Worm (Caenorhabditis elegans) whole organism, L1 larva: ENCODE data around the gene dao-4.

ENCODE experiments used
- F16B12.6 ChIP-seq: fragments of 150-350 bp; optimal IDR thresholded peaks from 2 replicates; lab custom pipeline; 2014; ENCODE audit warnings: missing biosample characterization, missing genetic modification characterization
- Y116A8C.19 ChIP-seq: sonication (generic microtip); optimal IDR thresholded peaks from 2 replicates; lab custom pipeline; 2016; ENCODE audit warnings: missing compliant biosample characterization, missing genetic modification characterization, borderline replicate concordance
- alr-1 ChIP-seq: fragments of 200-800 bp; sonication (Bioruptor generic); optimal IDR thresholded peaks from 2 replicates; lab custom pipeline; 2018; ENCODE audit warnings: borderline replicate concordance, mild to moderate bottlenecking, missing genetic modification characterization, missing compliant biosample characterization
- aly-2 ChIP-seq: fragments of 150-350 bp; optimal IDR thresholded peaks from 2 replicates; lab custom pipeline; 2014; ENCODE audit warnings: missing biosample characterization, missing genetic modification characterization
- ama-1 ChIP-seq: fragments of 150-350 bp; optimal IDR thresholded peaks from 2 replicates; lab custom pipeline; 2014
- ceh-90 ChIP-seq: sonication (generic microtip); optimal IDR thresholded peaks from 2 replicates; lab custom pipeline; 2016; ENCODE audit warnings: missing genetic modification characterization, missing compliant biosample characterization
- dsc-1 ChIP-seq: sonication (generic microtip); optimal IDR thresholded peaks from 2 replicates; lab custom pipeline; 2016; ENCODE audit warnings: mild to moderate bottlenecking, missing genetic modification characterization, missing compliant biosample characterization
- elt-2 ChIP-seq: sonication (generic microtip); optimal IDR thresholded peaks from 2 replicates; lab custom pipeline; 2016; ENCODE audit warnings: missing genetic modification characterization, mild to moderate bottlenecking, inconsistent platforms, missing compliant biosample characterization, missing genetic modification reagents
- ets-5 ChIP-seq: fragments of 200-800 bp; sonication (Bioruptor generic); IDR thresholded peaks from 2 replicates; pipeline ENCODE4 v1.3.6; 2022; ENCODE audit warnings: missing genetic modification characterization, missing compliant biosample characterization
- fkh-10 ChIP-seq: sonication (generic microtip); optimal IDR thresholded peaks from 2 replicates; lab custom pipeline; 2017; ENCODE audit warnings: missing biosample characterization, missing genetic modification reagents, missing genetic modification characterization
- fkh-4 ChIP-seq: sonication (generic microtip); optimal IDR thresholded peaks from 2 replicates; lab custom pipeline; 2016; ENCODE audit warnings: missing compliant biosample characterization, missing genetic modification characterization, borderline replicate concordance
- fkh-8 ChIP-seq: sonication (generic microtip); optimal IDR thresholded peaks from 2 replicates; lab custom pipeline; 2016; ENCODE audit warnings: mild to moderate bottlenecking, missing genetic modification characterization, missing compliant biosample characterization
- grh-1 ChIP-seq: fragments of 200-800 bp; sonication (Bioruptor generic); IDR thresholded peaks from 2 replicates; pipeline ENCODE4 v1.3.6; 2022; ENCODE audit warnings: missing genetic modification reagents, missing genetic modification characterization, missing compliant biosample characterization
- hlh-17 ChIP-seq: fragments of 200-800 bp; sonication (Bioruptor generic); optimal IDR thresholded peaks from 2 replicates; lab custom pipeline; 2018; ENCODE audit warnings: missing genetic modification characterization, mild to moderate bottlenecking, missing compliant biosample characterization, moderate library complexity, borderline replicate concordance
- isw-1 ChIP-seq: fragments of 200-800 bp; sonication (Bioruptor generic); IDR thresholded peaks from 2 replicates; pipeline ENCODE4 v1.3.6; 2022; ENCODE audit warnings: missing genetic modification characterization, missing compliant biosample characterization
- lin-13 ChIP-seq: fragments of 150-350 bp; optimal IDR thresholded peaks from 2 replicates; lab custom pipeline; 2014; ENCODE audit warnings: missing biosample characterization, missing genetic modification reagents, missing genetic modification characterization
- lin-14 ChIP-seq: fragments of 200-800 bp; sonication (Bioruptor generic); optimal IDR thresholded peaks from 2 replicates; lab custom pipeline; 2018; ENCODE audit warnings: mild to moderate bottlenecking, missing genetic modification characterization, moderate library complexity, missing compliant biosample characterization
- lin-35 ChIP-seq, 2 experiments: fragments of 150-350 bp; optimal IDR thresholded peaks; 2 replicates each; lab custom pipeline; 2014; ENCODE audit warnings: missing biosample characterization in 2 of 2, missing genetic modification characterization in 2 of 2, missing genetic modification reagents in 2 of 2
- lin-39 ChIP-seq: fragments of 150-350 bp; optimal IDR thresholded peaks from 2 replicates; lab custom pipeline; 2014; ENCODE audit warnings: missing biosample characterization, missing genetic modification reagents, missing genetic modification characterization
- lsy-2 ChIP-seq, 2 experiments: fragments of 150-350 bp; optimal IDR thresholded peaks; 2 replicates each; lab custom pipeline; 2014; ENCODE audit warnings: missing biosample characterization in 2 of 2, missing genetic modification characterization in 2 of 2
- mab-9 ChIP-seq: fragments of 200-800 bp; sonication (Bioruptor generic); IDR thresholded peaks from 2 replicates; pipeline ENCODE4 v1.3.6; 2022; ENCODE audit warnings: missing genetic modification reagents, missing genetic modification characterization, missing compliant biosample characterization
- mef-2 ChIP-seq: fragments of 150-350 bp; optimal IDR thresholded peaks from 2 replicates; lab custom pipeline; 2014; ENCODE audit warnings: missing biosample characterization, missing genetic modification characterization
- mep-1 ChIP-seq: fragments of 150-350 bp; optimal IDR thresholded peaks from 2 replicates; lab custom pipeline; 2014; ENCODE audit warnings: missing biosample characterization, missing genetic modification characterization
- nhr-12 ChIP-seq: sonication (generic microtip); optimal IDR thresholded peaks from 2 replicates; lab custom pipeline; 2017; ENCODE audit warnings: missing biosample characterization, missing genetic modification characterization
- nhr-20 ChIP-seq: sonication (generic microtip); optimal IDR thresholded peaks from 2 replicates; lab custom pipeline; 2016; ENCODE audit warnings: mild to moderate bottlenecking, missing genetic modification characterization, missing compliant biosample characterization
- nhr-28 ChIP-seq: fragments of 150-350 bp; optimal IDR thresholded peaks from 2 replicates; lab custom pipeline; 2014; ENCODE audit warnings: missing biosample characterization, missing genetic modification characterization
- nhr-47 ChIP-seq: sonication (generic microtip); optimal IDR thresholded peaks from 2 replicates; lab custom pipeline; 2016; ENCODE audit warnings: mild to moderate bottlenecking, missing genetic modification characterization, moderate library complexity, missing compliant biosample characterization
- nhr-71 ChIP-seq: sonication (generic microtip); optimal IDR thresholded peaks from 2 replicates; lab custom pipeline; 2016; ENCODE audit warnings: mild to moderate bottlenecking, missing genetic modification characterization, moderate library complexity, missing compliant biosample characterization
- nhr-76 ChIP-seq: sonication (generic microtip); optimal IDR thresholded peaks from 2 replicates; lab custom pipeline; 2017; ENCODE audit warnings: missing biosample characterization, missing genetic modification characterization
- nhr-77 ChIP-seq: fragments of 150-350 bp; optimal IDR thresholded peaks from 2 replicates; lab custom pipeline; 2014; ENCODE audit warnings: missing biosample characterization, missing genetic modification characterization
- pqm-1 ChIP-seq: sonication (generic microtip); optimal IDR thresholded peaks from 3 replicates; lab custom pipeline; 2017; ENCODE audit warnings: missing biosample characterization, missing genetic modification characterization
- rnt-1 ChIP-seq: sonication (generic microtip); optimal IDR thresholded peaks from 2 replicates; lab custom pipeline; 2016; ENCODE audit warnings: mild to moderate bottlenecking, missing genetic modification characterization, moderate library complexity, missing compliant biosample characterization
- snpc-4 ChIP-seq: fragments of 150-350 bp; optimal IDR thresholded peaks from 2 replicates; lab custom pipeline; 2014; ENCODE audit warnings: missing biosample characterization, missing genetic modification characterization
- snu-23 ChIP-seq: sonication (generic microtip); optimal IDR thresholded peaks from 2 replicates; lab custom pipeline; 2016; ENCODE audit warnings: missing genetic modification characterization, missing compliant biosample characterization
- sup-37 ChIP-seq: fragments of 200-800 bp; sonication (Bioruptor generic); optimal IDR thresholded peaks from 2 replicates; lab custom pipeline; 2018; ENCODE audit warnings: mild to moderate bottlenecking, missing genetic modification characterization, missing compliant biosample characterization
- swsn-7 ChIP-seq: sonication (generic microtip); optimal IDR thresholded peaks from 2 replicates; lab custom pipeline; 2016; ENCODE audit warnings: missing genetic modification characterization, missing compliant biosample characterization
- tlp-1 ChIP-seq: fragments of 150-350 bp; optimal IDR thresholded peaks from 2 replicates; lab custom pipeline; 2014; ENCODE audit warnings: missing biosample characterization, missing genetic modification characterization
- unc-30 ChIP-seq: sonication (generic microtip); optimal IDR thresholded peaks from 2 replicates; lab custom pipeline; 2017; ENCODE audit warnings: missing biosample characterization, missing genetic modification characterization
- unc-62 ChIP-seq: fragments of 150-350 bp; optimal IDR thresholded peaks from 2 replicates; lab custom pipeline; 2014; ENCODE audit warnings: missing biosample characterization, missing genetic modification reagents, missing genetic modification characterization
- ztf-11 ChIP-seq, 2 experiments: sonication (generic microtip); optimal IDR thresholded peaks; 2 replicates each; lab custom pipeline; 2016 to 2017; ENCODE audit warnings: missing genetic modification characterization in 2 of 2, missing biosample characterization in 1 of 2, missing compliant biosample characterization in 1 of 2
- ztf-4 ChIP-seq: fragments of 150-350 bp; optimal IDR thresholded peaks from 2 replicates; lab custom pipeline; 2014; ENCODE audit warnings: missing biosample characterization, missing genetic modification characterization

Gene dao-4

DNA sequence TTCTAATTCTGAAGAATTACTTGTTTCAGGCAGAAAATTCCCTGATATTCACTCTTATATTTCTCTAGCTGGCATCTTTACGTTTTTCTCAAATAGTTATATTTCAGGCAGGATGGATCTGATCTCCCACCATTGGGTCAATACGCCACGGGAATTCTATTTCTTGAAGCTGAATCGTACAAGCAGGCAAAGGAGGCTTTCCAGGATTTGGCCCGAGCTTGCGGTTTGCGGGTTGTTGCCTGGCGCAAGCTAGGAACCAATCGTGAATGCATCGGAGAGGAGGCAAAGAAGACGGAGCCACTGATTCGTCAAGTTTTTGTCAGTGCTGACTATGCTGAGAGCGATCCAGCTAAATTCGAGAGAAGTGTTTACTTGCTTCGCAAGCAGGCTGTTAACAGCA is 10.0 kb downstream of the dao-4 start:
- no peak for TF ChIP-seq tlp-1 (tag; lab: Kevin White, UChicago)
- TF ChIP-seq ama-1 (lab: Kevin White, UChicago) = no peak
- TF ChIP-seq sup-37 (GFP tag; lab: Kevin White, UChicago) = no peak
- no peak for TF ChIP-seq ztf-4 (tag; lab: Kevin White, UChicago)
- TF ChIP-seq snpc-4 (tag; lab: Kevin White, UChicago) = no peak
- no peak for TF ChIP-seq fkh-8 (tag; lab: Kevin White, UChicago)
- TF ChIP-seq lin-39 = no peak
- no peak for TF ChIP-seq lin-35 (GFP tag; optimal IDR thresholded peaks at IDR 0.05; lab: Kevin White, UChicago)

DNA sequence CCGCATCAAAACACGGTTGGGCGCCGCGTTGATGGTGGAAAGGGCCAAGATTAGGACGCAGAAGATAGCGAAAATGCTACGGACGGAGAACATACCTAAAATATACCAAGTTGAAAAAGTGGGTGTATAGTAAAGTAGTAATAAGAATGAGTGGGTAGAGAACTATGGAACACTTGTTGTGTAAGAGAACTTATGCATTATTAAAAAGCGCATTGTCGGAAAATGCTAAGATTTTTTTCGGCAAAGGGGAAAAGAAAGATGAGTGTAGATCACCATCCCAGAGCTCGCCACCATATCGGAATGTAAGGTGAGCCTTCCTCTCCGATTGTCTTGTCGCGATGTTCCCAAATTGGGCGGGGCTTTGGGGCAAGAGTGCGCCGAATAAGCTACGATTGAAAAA is 12.8 kb downstream of the dao-4 start, which contains the start of gene flp-28:
Gene flp-28, minus strand, starts transcription at position 101 of the 400 bp plus-strand sequence.
- TF ChIP-seq unc-30 (tag; lab: Kevin White, UChicago) (no peak), isw-1 (GFP tag; lab: Robert Waterston, UW) (no peak), F16B12.6 (tag; lab: Kevin White, UChicago) (no peak), rnt-1 (tag; lab: Kevin White, UChicago) (no peak), hlh-17 (no peak), fkh-10 (GFP tag; lab: Kevin White, UChicago) (no peak), lin-13 (GFP tag; lab: Kevin White, UChicago) (no peak), grh-1 (GFP tag; lab: Robert Waterston, UW) (no peak), Y116A8C.19 (no peak), pqm-1 (no peak), fkh-4 (tag; lab: Kevin White, UChicago) (no peak), ztf-11 (tag; optimal IDR thresholded peaks at IDR 0.05; lab: Kevin White, UChicago) (no peak)

DNA sequence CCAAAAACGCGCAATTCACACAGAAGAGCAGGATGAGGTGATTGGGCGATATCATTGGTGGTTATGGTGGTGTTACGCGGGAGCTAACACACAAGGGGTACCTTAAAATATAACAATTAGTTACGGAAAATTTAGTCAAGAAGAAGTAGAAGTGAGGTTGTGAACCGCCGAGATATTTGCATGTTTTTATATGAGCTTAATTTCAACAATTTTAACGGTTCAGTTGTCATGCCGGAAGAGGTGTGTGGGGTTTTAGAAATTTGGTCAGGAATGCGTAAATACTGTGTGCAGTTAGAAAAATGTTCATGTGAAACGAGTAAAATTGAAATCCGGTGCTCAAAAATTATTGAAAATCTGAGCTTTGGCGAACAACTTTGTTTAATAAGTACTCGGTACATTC is 17.8 kb downstream of the dao-4 start, which contains the start of gene flp-3:
Gene flp-3, minus strand, starts transcription at position 101 of the 400 bp plus-strand sequence.
- TF ChIP-seq nhr-71 (no peak), mep-1 (tag; lab: Kevin White, UChicago) (no peak), swsn-7 (tag; lab: Kevin White, UChicago) (no peak), nhr-12 (tag; lab: Kevin White, UChicago) (no peak), lin-14 (no peak), nhr-77 (no peak), snpc-4 (tag; lab: Kevin White, UChicago) (no peak), ets-5 (GFP tag; lab: Robert Waterston, UW) (no peak), mef-2 (tag; lab: Kevin White, UChicago) (no peak), ceh-90 (tag; lab: Kevin White, UChicago) (no peak), elt-2 (no peak), snu-23 (GFP tag; lab: Kevin White, UChicago) (no peak), dsc-1 (tag; lab: Kevin White, UChicago) (no peak), aly-2 (tag; lab: Kevin White, UChicago) (no peak)

DNA sequence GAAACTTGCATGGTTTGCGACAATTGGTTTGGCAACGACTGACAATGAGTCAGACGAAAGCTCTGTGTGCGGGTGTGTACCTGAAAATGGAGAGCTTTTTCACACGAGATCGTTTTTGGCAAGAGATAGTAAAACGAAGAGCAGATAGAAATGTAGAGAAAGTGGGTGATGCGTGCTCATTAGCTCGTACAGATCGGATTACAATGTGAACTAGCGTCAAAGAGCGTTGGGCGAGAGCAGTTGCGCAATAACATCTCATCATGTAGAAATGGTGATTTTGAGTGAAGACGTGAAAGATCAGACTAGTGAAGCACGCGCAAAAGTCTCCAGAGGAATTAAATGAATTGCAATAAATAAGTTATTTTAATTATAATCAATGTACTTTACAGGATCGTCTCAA is 20.1 kb downstream of the dao-4 start, which contains the start of gene flp-2:
Gene flp-2, minus strand, starts transcription at position 101 of the 400 bp plus-strand sequence.
- TF ChIP-seq nhr-28 (tag; lab: Kevin White, UChicago) (no peak), mep-1 (tag; lab: Kevin White, UChicago) (no peak), nhr-20 (no peak), ama-1 (lab: Kevin White, UChicago) (no peak), mab-9 (GFP tag; lab: Robert Waterston, UW) (no peak), dsc-1 (tag; lab: Kevin White, UChicago) (no peak), nhr-12 (tag; lab: Kevin White, UChicago) (no peak), nhr-76 (tag; lab: Kevin White, UChicago) (no peak), fkh-8 (tag; lab: Kevin White, UChicago) (no peak), nhr-47 (tag; lab: Kevin White, UChicago) (no peak), unc-62 (GFP tag; lab: Kevin White, UChicago) (no peak), lsy-2 (tag; optimal IDR thresholded peaks at IDR 0.05; lab: Kevin White, UChicago) (no peak), ztf-11 (tag; optimal IDR thresholded peaks at IDR 0.05; lab: Kevin White, UChicago) (no peak), alr-1 (tag; lab: Kevin White, UChicago) (no peak), lin-13 (GFP tag; lab: Kevin White, UChicago) (no peak)
